Worm (Caenorhabditis elegans) whole organism, L4/young adult: Measurements from ENCODE around the gene myo-2.

Experiments used
- W03F9.2 ChIP-seq: fragments of 150-350 bp; optimal IDR thresholded peaks from 2 replicates; lab custom pipeline; 2014; ENCODE audit warnings: missing biosample characterization, missing genetic modification characterization
- dao-5 ChIP-seq: sonication (generic microtip); optimal IDR thresholded peaks from 2 replicates; lab custom pipeline; 2016; ENCODE audit warnings: missing genotype, missing genetic modification characterization, moderate library complexity, missing compliant biosample characterization
- him-1 ChIP-seq: sonication (generic microtip); optimal IDR thresholded peaks from 2 replicates; lab custom pipeline; 2016; ENCODE audit warnings: missing genotype, missing genetic modification reagents, missing genetic modification characterization, missing compliant biosample characterization

DNA sequence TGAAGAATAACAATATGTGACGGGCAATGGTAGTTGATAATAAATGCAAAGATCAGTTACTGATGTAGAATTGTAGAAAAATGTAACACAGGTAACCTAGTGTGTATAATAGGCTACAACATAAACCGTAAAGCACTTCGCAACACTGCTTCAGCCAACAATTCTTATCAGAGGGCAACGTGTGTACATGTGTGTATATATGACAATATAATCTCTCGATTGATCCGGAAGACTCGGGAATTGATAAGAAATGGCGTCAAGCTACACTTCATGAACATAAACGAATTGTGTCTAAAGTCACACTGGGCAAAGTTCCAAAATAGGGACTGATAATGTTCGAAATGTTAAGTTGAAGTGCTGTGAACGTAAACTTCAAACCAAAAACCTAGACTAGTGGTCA lies 50.6 kb downstream of the myo-2 start:
- no peak for TF ChIP-seq dao-5 (tag; lab: Kevin White, UChicago)
- no peak for TF ChIP-seq him-1 (tag; lab: Kevin White, UChicago)
- TF ChIP-seq W03F9.2 (tag; lab: Kevin White, UChicago) = no peak
